Fruit fly (Drosophila melanogaster): ENCODE results near the gene Dys.

dm6 chr3R:19460409-19461217, at the start of gene Dys:
- TF ChIP-seq Hr96 (GFP tag; optimal IDR thresholded peaks at IDR 0.05) (peak; percentile 68), kay (GFP tag; ENCODE audit: borderline replicate concordance) (peak; percentile 70), Clk (GFP tag; optimal IDR thresholded peaks at IDR 0.05) (peak; percentile 80), cic (GFP tag; optimal IDR thresholded peaks at IDR 0.05) (peak; percentile 97), CG1620 (GFP tag; optimal IDR thresholded peaks at IDR 0.05) (no peak), CG5204 (GFP tag; optimal IDR thresholded peaks at IDR 0.05) (peak; percentile 80), CG7045 (GFP tag; optimal IDR thresholded peaks at IDR 0.05) (peak; percentile 83), CG33017 (tag; optimal IDR thresholded peaks at IDR 0.05) (peak; percentile 97), pad (GFP tag; optimal IDR thresholded peaks at IDR 0.05) (peak; percentile 79), ovo (GFP tag; optimal IDR thresholded peaks at IDR 0.05) (no peak), Crg-1 (GFP tag; optimal IDR thresholded peaks at IDR 0.05) (peak; percentile 71), bab1 (GFP tag; optimal IDR thresholded peaks at IDR 0.05) (peak; percentile 2), CG14711 (tag; optimal IDR thresholded peaks at IDR 0.05) (peak; percentile 91), tj (GFP tag; optimal IDR thresholded peaks at IDR 0.05) (peak; percentile 41)

All from whole organism, adult.